Worm (Caenorhabditis elegans) whole organism, young adult: ENCODE measurements around the gene mes-6.

ENCODE experiments used
- him-1 ChIP-seq: sonication (generic microtip); optimal IDR thresholded peaks from 2 replicates; lab custom pipeline; 2016; ENCODE audit warnings: missing genotype, missing genetic modification reagents, missing genetic modification characterization, missing compliant biosample characterization

The mes-6 gene

ce11 chrIV:8559132-8559531, 48.0 kb downstream of the mes-6 start, which contains the start of gene npr-22 (continued):
- no peak for TF ChIP-seq him-1 (tag; lab: Kevin White, UChicago)
- TF ChIP-seq, all 124 proteins: peak for 0
